Fruit fly (Drosophila melanogaster): ENCODE measurements around the gene CG11458.

DNA sequence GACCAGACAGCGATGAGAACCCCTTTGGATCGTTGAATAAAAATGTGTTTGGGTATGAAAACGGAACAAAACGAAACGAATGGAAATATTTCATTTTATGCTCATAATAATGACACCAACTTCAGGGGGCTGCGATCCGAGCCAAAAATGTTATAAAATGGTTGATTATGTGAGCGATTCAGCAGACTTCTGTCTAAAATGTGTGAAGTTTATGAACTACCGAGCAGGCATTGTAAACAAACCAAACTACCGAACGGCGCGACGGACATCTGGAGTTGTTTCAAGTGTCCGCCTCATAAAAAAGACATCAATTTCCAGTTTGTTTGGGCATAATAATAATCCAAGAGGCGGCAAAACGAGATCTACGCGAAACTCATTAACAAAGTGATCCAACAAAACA is 14.9 kb downstream of the CG11458 start:
- no peak for TF ChIP-seq CG6792 (GFP tag; optimal IDR thresholded peaks at IDR 0.05)
- TF ChIP-seq fd59A (GFP tag; optimal IDR thresholded peaks at IDR 0.05), result no peak
- TF ChIP-seq CG6854 (GFP tag; optimal IDR thresholded peaks at IDR 0.05), result no peak
- no peak for TF ChIP-seq vri (GFP tag; optimal IDR thresholded peaks at IDR 0.05)
- TF ChIP-seq cyc (GFP tag; optimal IDR thresholded peaks at IDR 0.05), result no peak
- TF ChIP-seq CG8632 (GFP tag; optimal IDR thresholded peaks at IDR 0.05), result no peak
- no peak for TF ChIP-seq Ets96B (tag; optimal IDR thresholded peaks at IDR 0.05)
- TF ChIP-seq CG32006 (GFP tag; optimal IDR thresholded peaks at IDR 0.05), result no peak
- TF ChIP-seq CG15336 (GFP tag; IDR thresholded peaks at IDR 0.05), result no peak
- no peak for TF ChIP-seq acj6 (GFP tag; optimal IDR thresholded peaks at IDR 0.05)
- no peak for TF ChIP-seq CG3032 (tag; optimal IDR thresholded peaks at IDR 0.05)
- no peak for TF ChIP-seq CG10631 (GFP tag; optimal IDR thresholded peaks at IDR 0.05)

All from whole organism, prepupa.